Fruit fly (Drosophila melanogaster) whole organism, pupa: ENCODE results near the gene CenG1A.
A peak's percentile ranks its signal among the peaks of the same experiment; 100 is the strongest.

Experiments
- CG10348 ChIP-seq: fragments of 200-800 bp; sonication (Bioruptor generic); IDR thresholded peaks from 2 replicates; pipeline ENCODE4 v1.3.6; 2022; ENCODE audit warnings: missing biosample characterization, missing genetic modification characterization
- CG12605 ChIP-seq: fragments of 200-800 bp; sonication (Bioruptor generic); IDR thresholded peaks from 2 replicates; pipeline ENCODE4 v1.3.6; 2022; ENCODE audit warnings: missing biosample characterization, missing genetic modification characterization
- CG13204 ChIP-seq: fragments of 200-800 bp; sonication (Bioruptor generic); optimal IDR thresholded peaks from 2 replicates; lab custom pipeline; 2018; ENCODE audit warnings: missing biosample characterization, mild to moderate bottlenecking, missing genetic modification characterization, moderate library complexity
- CG14655 ChIP-seq: fragments of 200-800 bp; sonication (Bioruptor generic); optimal IDR thresholded peaks from 3 replicates; lab custom pipeline; 2017; ENCODE audit warnings: mild to moderate bottlenecking, missing biosample characterization, missing genetic modification reagents, missing genetic modification characterization
- CG15710 ChIP-seq: fragments of 200-800 bp; sonication (Bioruptor generic); optimal IDR thresholded peaks from 2 replicates; lab custom pipeline; 2018; ENCODE audit warnings: missing biosample characterization, mild to moderate bottlenecking, missing genetic modification characterization, moderate library complexity
- CG17806 ChIP-seq: fragments of 200-800 bp; sonication (Bioruptor generic); optimal IDR thresholded peaks from 2 replicates; lab custom pipeline; 2018; ENCODE audit warnings: missing biosample characterization, mild to moderate bottlenecking, missing genetic modification characterization, moderate library complexity
- CG32121 ChIP-seq: fragments of 200-800 bp; sonication (Bioruptor generic); IDR thresholded peaks from 2 replicates; pipeline ENCODE4 v1.3.6; 2022; ENCODE audit warnings: missing biosample characterization, missing genetic modification characterization
- CG34367 ChIP-seq: fragments of 200-800 bp; sonication (Bioruptor generic); optimal IDR thresholded peaks from 2 replicates; lab custom pipeline; 2018; ENCODE audit warnings: missing biosample characterization, mild to moderate bottlenecking, missing genetic modification characterization
- CG4496 ChIP-seq: fragments of 200-800 bp; sonication (Bioruptor generic); IDR thresholded peaks from 3 replicates; pipeline ENCODE4 v1.3.6; 2022; ENCODE audit warnings: missing biosample characterization, missing genetic modification characterization
- CG8159 ChIP-seq: fragments of 200-800 bp; sonication (Bioruptor generic); optimal IDR thresholded peaks from 3 replicates; lab custom pipeline; 2018; ENCODE audit warnings: missing biosample characterization, mild to moderate bottlenecking, missing genetic modification characterization, moderate library complexity
- CG8301 ChIP-seq: fragments of 200-800 bp; sonication (Bioruptor generic); optimal IDR thresholded peaks from 2 replicates; lab custom pipeline; 2018; ENCODE audit warnings: missing biosample characterization, mild to moderate bottlenecking, missing genetic modification characterization
- CG9948 ChIP-seq: fragments of 200-800 bp; sonication (Bioruptor generic); optimal IDR thresholded peaks from 2 replicates; lab custom pipeline; 2018; ENCODE audit warnings: missing biosample characterization, mild to moderate bottlenecking, missing genetic modification characterization, moderate library complexity
- D1 ChIP-seq: fragments of 200-800 bp; sonication (Bioruptor generic); optimal IDR thresholded peaks from 2 replicates; lab custom pipeline; 2018; ENCODE audit warnings: missing biosample characterization, mild to moderate bottlenecking, missing genetic modification characterization, moderate library complexity
- EcR ChIP-seq: fragments of 200-800 bp; sonication (Bioruptor generic); optimal IDR thresholded peaks from 3 replicates; lab custom pipeline; 2019; ENCODE audit warnings: missing biosample characterization, missing genetic modification characterization, mild to moderate bottlenecking, moderate library complexity, missing genetic modification reagents
- Ets98B ChIP-seq: fragments of 200-800 bp; sonication (Bioruptor generic); IDR thresholded peaks from 2 replicates; pipeline ENCODE4 v1.3.6; 2022; ENCODE audit warnings: missing biosample characterization, missing genetic modification characterization
- Pif1A ChIP-seq: fragments of 200-800 bp; sonication (Bioruptor generic); optimal IDR thresholded peaks from 3 replicates; lab custom pipeline; 2016; ENCODE audit warnings: missing biosample characterization, missing genetic modification characterization
- Pif1B ChIP-seq: fragments of 200-800 bp; sonication (Bioruptor generic); optimal IDR thresholded peaks from 3 replicates; lab custom pipeline; 2016; ENCODE audit warnings: missing biosample characterization, missing genetic modification characterization
- Snoo ChIP-seq: fragments of 200-800 bp; sonication (Bioruptor generic); optimal IDR thresholded peaks from 3 replicates; lab custom pipeline; 2017; ENCODE audit warnings: missing biosample characterization, mild to moderate bottlenecking, missing genetic modification characterization, inconsistent platforms
- fd96Ca ChIP-seq: fragments of 200-800 bp; sonication (Bioruptor generic); IDR thresholded peaks from 3 replicates; pipeline ENCODE4 v1.3.6; 2022; ENCODE audit warnings: missing biosample characterization, missing genetic modification characterization
- gl ChIP-seq: fragments of 200-800 bp; sonication (Bioruptor generic); optimal IDR thresholded peaks from 2 replicates; lab custom pipeline; 2018; ENCODE audit warnings: missing biosample characterization, mild to moderate bottlenecking, missing genetic modification characterization
- rn ChIP-seq: fragments of 200-800 bp; sonication (Bioruptor generic); IDR thresholded peaks from 2 replicates; pipeline ENCODE4 v1.3.6; 2022; ENCODE audit warnings: missing biosample characterization, missing genetic modification characterization

Gene CenG1A

DNA sequence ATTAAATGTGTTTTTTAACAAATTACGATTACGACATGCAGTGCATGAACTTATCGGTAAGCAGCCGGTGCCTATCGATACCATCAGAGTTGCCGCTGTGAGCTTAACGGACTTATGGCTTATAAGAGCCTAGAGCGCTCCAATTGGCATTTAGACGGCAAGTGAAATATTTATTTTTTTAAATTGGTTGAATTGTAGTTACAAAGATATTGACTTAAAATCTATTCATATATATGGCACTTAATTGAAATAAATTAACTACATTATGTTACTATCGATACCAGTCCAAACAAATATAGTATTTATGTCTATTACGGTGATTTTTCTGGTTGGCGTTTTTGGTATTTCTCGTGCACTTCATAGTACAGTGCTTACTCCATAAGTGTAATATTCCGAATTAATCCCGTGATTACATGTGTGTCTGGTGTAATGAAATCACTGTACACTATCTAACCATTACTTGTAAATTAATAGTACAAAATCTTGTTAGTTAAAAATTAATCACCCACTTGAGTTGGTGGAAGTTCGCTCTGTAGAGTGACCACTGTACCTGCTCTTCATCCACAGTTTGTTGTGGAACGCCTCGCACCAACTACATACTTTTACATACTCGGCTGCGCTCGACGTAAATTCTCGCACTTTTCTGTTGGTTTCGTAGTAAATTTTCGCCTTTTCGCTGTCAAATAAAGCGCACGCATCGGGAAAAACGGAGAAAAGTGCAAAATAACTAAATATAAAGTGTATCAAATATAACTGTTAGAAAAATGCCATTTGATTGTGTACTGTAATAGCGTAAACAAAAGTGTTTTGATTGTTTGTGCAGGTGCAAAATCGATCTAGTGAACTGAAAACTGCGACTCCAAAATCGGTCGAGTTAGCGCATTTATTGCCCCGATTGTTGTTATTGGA lies at the start of gene CenG1A, which contains the start of gene mRpS23:
CenG1A (plus strand) TSS at position 563 of the 909 bp plus-strand sequence.
mRpS23 (minus strand) TSS at position 71 of the 909 bp plus-strand sequence.
- TF ChIP-seq rn (GFP tag; lab: Robert Waterston, UW), result peak; percentile 100
- peak; percentile 100 for TF ChIP-seq CG34367 (tag; lab: Kevin White, UChicago)
- peak; percentile 100 for TF ChIP-seq gl (tag; lab: Kevin White, UChicago)
- peak; percentile 100 for TF ChIP-seq Snoo (tag; lab: Kevin White, UChicago)
- TF ChIP-seq CG13204 (GFP tag; lab: Kevin White, UChicago), result no peak
- peak; percentile 100 for TF ChIP-seq Ets98B (GFP tag; lab: Robert Waterston, UW)
- TF ChIP-seq CG10348 (GFP tag; lab: Robert Waterston, UW), result peak; percentile 99
- TF ChIP-seq EcR (GFP tag; lab: Kevin White, UChicago), result peak; percentile 67
- peak; percentile 100 for TF ChIP-seq CG15710 (tag; lab: Kevin White, UChicago)
- TF ChIP-seq Pif1A (GFP tag; lab: Kevin White, UChicago), result peak; percentile 100
- peak; percentile 100 for TF ChIP-seq CG4496 (GFP tag; lab: Robert Waterston, UW)
- TF ChIP-seq fd96Ca (GFP tag; lab: Robert Waterston, UW), result peak; percentile 100
- TF ChIP-seq CG14655 (GFP tag; lab: Kevin White, UChicago), result peak; percentile 100
- peak; percentile 100 for TF ChIP-seq CG32121 (GFP tag; lab: Robert Waterston, UW)
- peak; percentile 100 for TF ChIP-seq Pif1B (GFP tag; lab: Kevin White, UChicago)
- TF ChIP-seq CG17806 (tag; lab: Kevin White, UChicago), result peak; percentile 100
- TF ChIP-seq CG8159, result peak; percentile 100
- TF ChIP-seq CG8301 (tag; lab: Kevin White, UChicago), result peak; percentile 100
- TF ChIP-seq D1 (tag; lab: Kevin White, UChicago), result no peak
- peak; percentile 100 for TF ChIP-seq CG12605 (GFP tag; lab: Robert Waterston, UW)
- peak; percentile 100 for TF ChIP-seq CG9948 (tag; lab: Kevin White, UChicago)

DNA sequence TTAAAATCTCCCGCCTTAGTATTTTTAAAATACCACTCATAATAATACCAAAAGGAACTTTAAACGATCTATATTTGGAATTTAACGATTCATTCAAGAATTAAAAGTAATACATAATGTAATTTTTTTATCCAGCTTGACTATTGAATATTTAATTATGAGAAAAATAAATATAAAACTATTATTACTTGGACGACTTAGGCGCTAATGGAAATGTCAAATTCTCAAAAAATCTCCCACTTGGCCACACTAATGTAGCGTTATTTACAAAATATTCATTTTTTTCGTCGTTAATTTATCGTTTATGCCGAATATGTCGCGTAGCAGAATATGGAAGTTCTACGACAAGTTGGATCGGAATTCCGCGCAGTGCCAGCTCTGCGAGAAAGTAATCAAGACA lies 44.6 kb upstream of the CenG1A start, which contains the start of gene CG16863:
CG16863 (plus strand) TSS at position 245 of the 400 bp plus-strand sequence.
- TF ChIP-seq CG17806 (tag; lab: Kevin White, UChicago), result no peak
- no peak for TF ChIP-seq Pif1B (GFP tag; lab: Kevin White, UChicago)

DNA sequence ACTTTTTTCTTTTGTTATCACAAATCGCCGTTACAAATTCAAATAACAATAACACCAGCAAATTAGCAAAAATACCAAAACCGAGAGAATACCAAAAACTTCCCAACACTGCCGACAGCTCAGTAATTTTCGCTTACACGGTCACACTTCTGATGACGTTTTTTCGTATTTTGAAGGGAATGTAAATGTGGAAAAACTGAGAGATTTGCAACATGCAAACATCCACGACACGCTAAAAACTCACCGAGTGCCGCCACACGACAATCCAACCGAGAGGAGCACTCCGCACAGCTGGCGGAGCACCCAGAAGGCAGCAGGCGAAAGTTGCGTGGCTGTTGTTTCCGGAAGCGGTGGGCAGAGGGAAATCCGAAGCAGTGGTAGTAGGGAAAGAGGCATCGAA lies 42.0 kb upstream of the CenG1A start, which contains the start of gene Sec71:
Sec71 (plus strand) TSS at position 117 of the 400 bp plus-strand sequence.
- no peak for TF ChIP-seq rn (GFP tag; lab: Robert Waterston, UW)
- no peak for TF ChIP-seq Snoo (tag; lab: Kevin White, UChicago)
- TF ChIP-seq D1 (tag; lab: Kevin White, UChicago), result no peak
- no peak for TF ChIP-seq gl (tag; lab: Kevin White, UChicago)
- no peak for TF ChIP-seq CG12605 (GFP tag; lab: Robert Waterston, UW)
- no peak for TF ChIP-seq CG14655 (GFP tag; lab: Kevin White, UChicago)
- no peak for TF ChIP-seq Pif1A (GFP tag; lab: Kevin White, UChicago)
- no peak; the same call in 2 of the 3 replicates for TF ChIP-seq CG4496 (GFP tag; lab: Robert Waterston, UW)
- TF ChIP-seq CG32121 (GFP tag; lab: Robert Waterston, UW), result no peak
- no peak for TF ChIP-seq fd96Ca (GFP tag; lab: Robert Waterston, UW)
- no peak for TF ChIP-seq CG34367 (tag; lab: Kevin White, UChicago)
- no peak for TF ChIP-seq CG10348 (GFP tag; lab: Robert Waterston, UW)
- no peak for TF ChIP-seq Ets98B (GFP tag; lab: Robert Waterston, UW)
- no peak for TF ChIP-seq EcR (GFP tag; lab: Kevin White, UChicago)

dm6 chr2L:13801166-13801565 lies 34.2 kb upstream of the CenG1A start:
- no peak for TF ChIP-seq CG14655 (GFP tag; lab: Kevin White, UChicago)
- no peak for TF ChIP-seq gl (tag; lab: Kevin White, UChicago)
- no peak for TF ChIP-seq Pif1A (GFP tag; lab: Kevin White, UChicago)
- no peak for TF ChIP-seq Pif1B (GFP tag; lab: Kevin White, UChicago)
- no peak for TF ChIP-seq Ets98B (GFP tag; lab: Robert Waterston, UW)

dm6 chr2L:13802075-13802639 lies 33.2 kb upstream of the CenG1A start:
- 0 out of 2 replicates have a peak, but pooled peaks have one; percentile 52 for TF ChIP-seq CG12605 (GFP tag; lab: Robert Waterston, UW)
- no peak for TF ChIP-seq EcR (GFP tag; lab: Kevin White, UChicago)
